Fruit fly (Drosophila melanogaster): ENCODE data around the gene Npl4.

Npl4 gene

dm6 chr3R:25623800-25624791 lies at the start of gene Npl4 (continued):
- no peak for TF ChIP-seq CG3065 (GFP tag; optimal IDR thresholded peaks at IDR 0.05)
- TF ChIP-seq ash1 (GFP tag; optimal IDR thresholded peaks at IDR 0.05): no peak
- TF ChIP-seq Atf-2 (GFP tag; optimal IDR thresholded peaks at IDR 0.05): no peak
- peak; percentile 15 for TF ChIP-seq Ets97D (GFP tag; optimal IDR thresholded peaks at IDR 0.05)
- TF ChIP-seq CG14667 (GFP tag; IDR thresholded peaks at IDR 0.05): no peak
- TF ChIP-seq CG15073 (GFP tag; optimal IDR thresholded peaks at IDR 0.05): no peak
- TF ChIP-seq CG17328 (GFP tag; IDR thresholded peaks at IDR 0.05): no peak
- no peak for TF ChIP-seq Lhr (GFP tag; optimal IDR thresholded peaks at IDR 0.05)
- no peak for TF ChIP-seq Spps (tag; optimal IDR thresholded peaks at IDR 0.05)
- TF ChIP-seq CG18262 (tag; optimal IDR thresholded peaks at IDR 0.05): no peak
- no peak for TF ChIP-seq cwo (GFP tag; optimal IDR thresholded peaks at IDR 0.05)
- TF ChIP-seq Kr (GFP tag; optimal IDR thresholded peaks at IDR 0.05): no peak
- TF ChIP-seq CG4854 (GFP tag; optimal IDR thresholded peaks at IDR 0.05): no peak
- no peak for TF ChIP-seq Nf-YA (GFP tag; IDR thresholded peaks at IDR 0.05)
- no peak for TF ChIP-seq Taf1 (GFP tag; IDR thresholded peaks at IDR 0.05)
- no peak for TF ChIP-seq CG10959 (GFP tag; IDR thresholded peaks at IDR 0.05)
- no peak for TF ChIP-seq pum (GFP tag; optimal IDR thresholded peaks at IDR 0.05)
- TF ChIP-seq CG10654 (GFP tag; optimal IDR thresholded peaks at IDR 0.05): no peak
- TF ChIP-seq jing (GFP tag; optimal IDR thresholded peaks at IDR 0.05): no peak
- TF ChIP-seq toy (GFP tag; IDR thresholded peaks at IDR 0.05): no peak
- no peak for TF ChIP-seq CG31441 (GFP tag; IDR thresholded peaks at IDR 0.05)
- TF ChIP-seq CG6654 (GFP tag; optimal IDR thresholded peaks at IDR 0.05): no peak
- TF ChIP-seq Nf-YC (tag; optimal IDR thresholded peaks at IDR 0.05): no peak
- no peak for TF ChIP-seq Mad (GFP tag; optimal IDR thresholded peaks at IDR 0.05)
- no peak for TF ChIP-seq CG14014 (GFP tag; IDR thresholded peaks at IDR 0.05)
- no peak for TF ChIP-seq dan (GFP tag; IDR thresholded peaks at IDR 0.05)
- no peak for TF ChIP-seq Drgx (GFP tag; IDR thresholded peaks at IDR 0.05)
- TF ChIP-seq CG17568 (GFP tag; optimal IDR thresholded peaks at IDR 0.05): no peak
- TF ChIP-seq CG31224 (GFP tag; IDR thresholded peaks at IDR 0.05): no peak
- peak; percentile 53 for TF ChIP-seq CG15514 (GFP tag; optimal IDR thresholded peaks at IDR 0.05)
- TF ChIP-seq mld (GFP tag; IDR thresholded peaks at IDR 0.05; ENCODE audit: partially characterized antibody): peak; percentile 97
- TF ChIP-seq CG8924 (tag; optimal IDR thresholded peaks at IDR 0.05): peak; percentile 61
- TF ChIP-seq CG7745 (tag; optimal IDR thresholded peaks at IDR 0.05): no peak
- TF ChIP-seq gcm (GFP tag; optimal IDR thresholded peaks at IDR 0.05): no peak
- peak; percentile 56 for TF ChIP-seq Ravus (GFP tag; IDR thresholded peaks at IDR 0.05)
- TF ChIP-seq br (optimal IDR thresholded peaks at IDR 0.05): no peak
- TF ChIP-seq ato (GFP tag; IDR thresholded peaks at IDR 0.05; ENCODE audit: partially characterized antibody): peak; percentile 98
- TF ChIP-seq CG12219 (GFP tag; optimal IDR thresholded peaks at IDR 0.05): no peak
- peak; percentile 22 for TF ChIP-seq CG12391 (tag; optimal IDR thresholded peaks at IDR 0.05)
- no peak for TF ChIP-seq CG17612 (GFP tag; IDR thresholded peaks at IDR 0.05)
- TF ChIP-seq HLH54F (GFP tag; optimal IDR thresholded peaks at IDR 0.05): no peak
- TF ChIP-seq BEAF-32 (GFP tag; optimal IDR thresholded peaks at IDR 0.05): peak; percentile 77
- TF ChIP-seq grn (GFP tag; optimal IDR thresholded peaks at IDR 0.05): no peak
- TF ChIP-seq Max (GFP tag; optimal IDR thresholded peaks at IDR 0.05): no peak
- TF ChIP-seq bowl (GFP tag; IDR thresholded peaks at IDR 0.05): no peak
- TF ChIP-seq run (tag; optimal IDR thresholded peaks at IDR 0.05): no peak
- TF ChIP-seq amos (GFP tag; IDR thresholded peaks at IDR 0.05; ENCODE audit: partially characterized antibody): peak; percentile 90
- TF ChIP-seq Hr78 (GFP tag; optimal IDR thresholded peaks at IDR 0.05): no peak
- TF ChIP-seq twi (tag; optimal IDR thresholded peaks at IDR 0.05): no peak
